Fruit fly (Drosophila melanogaster) Kc167 (cell line): ENCODE results near the gene CG5191.

Source experiments
- Myc ChIP-seq: fragments of >200 bp; optimal IDR thresholded peaks from 2 replicates; lab custom pipeline; 2017; ENCODE audit warnings: missing external identifiers
- Sin3A ChIP-seq: fragments of >200 bp; optimal IDR thresholded peaks from 2 replicates; lab custom pipeline; 2018; ENCODE audit warnings: missing external identifiers
- h ChIP-seq: fragments of >200 bp; optimal IDR thresholded peaks from 3 replicates; lab custom pipeline; 2018; ENCODE audit warnings: missing external identifiers
- psq ChIP-seq: fragments of >200 bp; optimal IDR thresholded peaks from 2 replicates; lab custom pipeline; 2017; ENCODE audit warnings: missing external identifiers

dm6 chr3R:20549017-20549854 lies 11.4 kb upstream of the CG5191 start:
- TF ChIP-seq psq (lab: Kevin White, UChicago) (no peak), Myc (lab: Kevin White, UChicago) (no peak), h (no peak), Sin3A (lab: Kevin White, UChicago) (no peak)
